Worm (Caenorhabditis elegans) whole organism, young adult: ENCODE measurements around the gene npr-32.

Experiments used
- B0019.2 ChIP-seq: fragments of 200-800 bp; sonication (Bioruptor generic); conservative IDR thresholded peaks from 2 replicates; pipeline ENCODE4 v1.3.6; 2022; ENCODE audit warnings: missing genetic modification reagents, missing genetic modification characterization, missing compliant biosample characterization
- B0035.1 ChIP-seq: sonication (generic microtip); optimal IDR thresholded peaks from 2 replicates; lab custom pipeline; 2016; ENCODE audit warnings: missing genetic modification characterization, mild to moderate bottlenecking, missing compliant biosample characterization, missing genotype, missing genetic modification reagents
- C06A6.2 ChIP-seq: fragments of 200-800 bp; sonication (Bioruptor generic); conservative IDR thresholded peaks from 2 replicates; pipeline ENCODE4 v1.3.6; 2022; ENCODE audit warnings: missing genetic modification characterization, missing compliant biosample characterization
- C17E4.6 ChIP-seq: fragments of 200-800 bp; sonication (Bioruptor generic); IDR thresholded peaks from 2 replicates; pipeline ENCODE4 v1.3.6; 2022; ENCODE audit warnings: missing genetic modification reagents, missing genetic modification characterization, missing compliant biosample characterization
- F10E7.11 ChIP-seq: sonication (generic microtip); optimal IDR thresholded peaks from 2 replicates; lab custom pipeline; 2017; ENCODE audit warnings: mild to moderate bottlenecking, missing genetic modification characterization, moderate library complexity, missing compliant biosample characterization
- F22D6.2 ChIP-seq: sonication (generic microtip); optimal IDR thresholded peaks from 2 replicates; lab custom pipeline; 2016; ENCODE audit warnings: mild to moderate bottlenecking, missing genetic modification characterization, missing compliant biosample characterization
- F33H1.4 ChIP-seq: fragments of 200-800 bp; sonication (Bioruptor generic); IDR thresholded peaks from 2 replicates; pipeline ENCODE4 v1.3.6; 2022; ENCODE audit warnings: missing genetic modification reagents, missing genetic modification characterization, missing compliant biosample characterization
- F57A8.1 ChIP-seq: fragments of 200-800 bp; sonication (Bioruptor generic); optimal IDR thresholded peaks from 2 replicates; lab custom pipeline; 2018; ENCODE audit warnings: mild to moderate bottlenecking, missing genetic modification characterization, moderate library complexity, missing compliant biosample characterization
- T07F8.4 ChIP-seq: sonication (generic microtip); optimal IDR thresholded peaks from 2 replicates; lab custom pipeline; 2016; ENCODE audit warnings: mild to moderate bottlenecking, missing genetic modification characterization, moderate library complexity, missing compliant biosample characterization
- T26A5.8 ChIP-seq: sonication (generic microtip); optimal IDR thresholded peaks from 2 replicates; lab custom pipeline; 2016; ENCODE audit warnings: missing genetic modification characterization, missing compliant biosample characterization
- Y53F4B.3 ChIP-seq: fragments of 200-800 bp; sonication (Bioruptor generic); IDR thresholded peaks from 2 replicates; pipeline ENCODE4 v1.3.6; 2022; ENCODE audit warnings: missing genetic modification reagents, missing genetic modification characterization, missing compliant biosample characterization
- Y53G8AR.9 ChIP-seq: fragments of 200-800 bp; sonication (Bioruptor generic); conservative IDR thresholded peaks from 2 replicates; pipeline ENCODE4 v1.3.6; 2022; ENCODE audit warnings: missing genetic modification reagents, missing genetic modification characterization, missing compliant biosample characterization
- Y56A3A.18 ChIP-seq: fragments of 200-800 bp; sonication (Bioruptor generic); IDR thresholded peaks from 2 replicates; pipeline ENCODE4 v1.3.6; 2022; ENCODE audit warnings: missing genetic modification reagents, missing genetic modification characterization, missing compliant biosample characterization
- ZK185.1 ChIP-seq: sonication (generic microtip); optimal IDR thresholded peaks from 2 replicates; lab custom pipeline; 2016; ENCODE audit warnings: mild to moderate bottlenecking, missing genetic modification characterization, missing compliant biosample characterization; ENCODE audit not compliant: poor library complexity, severe bottlenecking
- akir-1 ChIP-seq: fragments of 200-800 bp; sonication (Bioruptor generic); optimal IDR thresholded peaks from 2 replicates; lab custom pipeline; 2018; ENCODE audit warnings: mild to moderate bottlenecking, missing genetic modification characterization, moderate library complexity, missing compliant biosample characterization
- aptf-3 ChIP-seq: fragments of 200-800 bp; sonication (Bioruptor generic); IDR thresholded peaks from 2 replicates; pipeline ENCODE4 v1.3.6; 2022; ENCODE audit warnings: missing genetic modification characterization, missing compliant biosample characterization
- attf-5 ChIP-seq: fragments of 200-800 bp; sonication (Bioruptor generic); optimal IDR thresholded peaks from 2 replicates; lab custom pipeline; 2018; ENCODE audit warnings: mild to moderate bottlenecking, missing genetic modification characterization, missing compliant biosample characterization
- bed-1 ChIP-seq: fragments of 200-800 bp; sonication (Bioruptor generic); IDR thresholded peaks from 2 replicates; pipeline ENCODE4 v1.3.6; 2022; ENCODE audit warnings: missing genetic modification reagents, missing genetic modification characterization, missing compliant biosample characterization
- ceh-100 ChIP-seq: fragments of 200-800 bp; sonication (Bioruptor generic); IDR thresholded peaks from 2 replicates; pipeline ENCODE4 v1.3.6; 2022; ENCODE audit warnings: missing genetic modification reagents, missing genetic modification characterization, missing compliant biosample characterization
- ceh-27 ChIP-seq: fragments of 200-800 bp; sonication (Bioruptor generic); optimal IDR thresholded peaks from 2 replicates; lab custom pipeline; 2018; ENCODE audit warnings: mild to moderate bottlenecking, missing genetic modification characterization, moderate library complexity, missing compliant biosample characterization
- ceh-58 ChIP-seq: fragments of 200-800 bp; sonication (Bioruptor generic); IDR thresholded peaks from 2 replicates; pipeline ENCODE4 v1.3.6; 2022; ENCODE audit warnings: missing genetic modification characterization, missing compliant biosample characterization
- ceh-79 ChIP-seq: sonication (generic microtip); optimal IDR thresholded peaks from 2 replicates; lab custom pipeline; 2017; ENCODE audit warnings: mild to moderate bottlenecking, missing genetic modification characterization, missing compliant biosample characterization
- ceh-91 ChIP-seq: fragments of 200-800 bp; sonication (Bioruptor generic); IDR thresholded peaks from 2 replicates; pipeline ENCODE4 v1.3.6; 2022; ENCODE audit warnings: missing genetic modification reagents, missing genetic modification characterization, missing compliant biosample characterization
- dox-1 ChIP-seq: fragments of 200-800 bp; sonication (Bioruptor generic); IDR thresholded peaks from 2 replicates; pipeline ENCODE4 v1.3.6; 2022; ENCODE audit warnings: missing genetic modification reagents, missing genetic modification characterization, missing compliant biosample characterization
- dpl-1 ChIP-seq: fragments of 150-350 bp; optimal IDR thresholded peaks from 2 replicates; lab custom pipeline; 2014; ENCODE audit warnings: missing biosample characterization, missing genetic modification reagents, missing genetic modification characterization
- efl-1 ChIP-seq: fragments of 150-350 bp; optimal IDR thresholded peaks from 2 replicates; lab custom pipeline; 2014; ENCODE audit warnings: missing biosample characterization, missing genetic modification reagents, missing genetic modification characterization
- egl-44 ChIP-seq: fragments of 200-800 bp; sonication (Bioruptor generic); IDR thresholded peaks from 2 replicates; pipeline ENCODE4 v1.3.6; 2022; ENCODE audit warnings: missing genetic modification reagents, missing genetic modification characterization, missing compliant biosample characterization
- ets-4 ChIP-seq: fragments of 200-800 bp; sonication (Bioruptor generic); optimal IDR thresholded peaks from 2 replicates; lab custom pipeline; 2018; ENCODE audit warnings: mild to moderate bottlenecking, missing genetic modification characterization, missing compliant biosample characterization
- him-1 ChIP-seq: sonication (generic microtip); optimal IDR thresholded peaks from 2 replicates; lab custom pipeline; 2016; ENCODE audit warnings: missing genotype, missing genetic modification reagents, missing genetic modification characterization, missing compliant biosample characterization
- hmg-1.2 ChIP-seq: fragments of 200-800 bp; sonication (Bioruptor generic); IDR thresholded peaks from 2 replicates; pipeline ENCODE4 v1.3.6; 2022; ENCODE audit warnings: missing genetic modification reagents, missing genetic modification characterization, missing compliant biosample characterization
- hsf-1 ChIP-seq: fragments of 200-800 bp; sonication (Bioruptor generic); IDR thresholded peaks from 2 replicates; pipeline ENCODE4 v1.3.6; 2022; ENCODE audit warnings: missing genetic modification reagents, missing genetic modification characterization, missing compliant biosample characterization
- let-526 ChIP-seq: fragments of 200-800 bp; sonication (Bioruptor generic); IDR thresholded peaks from 2 replicates; pipeline ENCODE4 v1.3.6; 2022; ENCODE audit warnings: missing genetic modification reagents, missing genetic modification characterization, missing compliant biosample characterization
- lin-26 ChIP-seq: fragments of 200-800 bp; sonication (Bioruptor generic); IDR thresholded peaks from 2 replicates; pipeline ENCODE4 v1.3.6; 2022; ENCODE audit warnings: missing genetic modification reagents, missing genetic modification characterization, missing compliant biosample characterization
- lin-54 ChIP-seq: fragments of 200-800 bp; sonication (Bioruptor generic); optimal IDR thresholded peaks from 2 replicates; lab custom pipeline; 2018; ENCODE audit warnings: mild to moderate bottlenecking, missing genetic modification characterization, missing compliant biosample characterization
- lsl-1 ChIP-seq: fragments of 200-800 bp; sonication (Bioruptor generic); optimal IDR thresholded peaks from 2 replicates; lab custom pipeline; 2018; ENCODE audit warnings: mild to moderate bottlenecking, missing genetic modification characterization, moderate library complexity, missing compliant biosample characterization
- madf-8 ChIP-seq: fragments of 200-800 bp; sonication (Bioruptor generic); conservative IDR thresholded peaks from 2 replicates; pipeline ENCODE4 v1.3.6; 2022; ENCODE audit warnings: missing genetic modification reagents, missing genetic modification characterization, missing compliant biosample characterization
- nhr-27 ChIP-seq: fragments of 200-800 bp; sonication (Bioruptor generic); optimal IDR thresholded peaks from 2 replicates; lab custom pipeline; 2018; ENCODE audit warnings: mild to moderate bottlenecking, missing genetic modification characterization, moderate library complexity, missing compliant biosample characterization
- nhr-90 ChIP-seq: sonication (generic microtip); optimal IDR thresholded peaks from 2 replicates; lab custom pipeline; 2016; ENCODE audit warnings: missing genotype, mild to moderate bottlenecking, missing genetic modification characterization, missing compliant biosample characterization
- pbrm-1 ChIP-seq: fragments of 200-800 bp; sonication (Bioruptor generic); IDR thresholded peaks from 2 replicates; pipeline ENCODE4 v1.3.6; 2022; ENCODE audit warnings: missing genetic modification reagents, missing genetic modification characterization, missing compliant biosample characterization
- rec-8 ChIP-seq, 2 experiments: sonication (generic microtip); optimal IDR thresholded peaks; 2 replicates each; lab custom pipeline; 2016; ENCODE audit warnings: mild to moderate bottlenecking in 2 of 2, missing genetic modification characterization in 2 of 2, missing genetic modification reagents in 2 of 2, missing genotype in 2 of 2, missing biosample characterization in 1 of 2, missing compliant biosample characterization in 1 of 2, moderate library complexity in 1 of 2
- rpc-1 ChIP-seq, 2 experiments: fragments of 150-350 bp in 1 of 2; sonication (generic microtip) in 1 of 2; optimal IDR thresholded peaks; 2 replicates each; lab custom pipeline; 2014 to 2018; ENCODE audit warnings: missing biosample characterization in 1 of 2, missing genetic modification characterization in 1 of 2, missing genetic modification reagents in 1 of 2, missing genotype in 1 of 2
- sdz-38 ChIP-seq: sonication (generic microtip); optimal IDR thresholded peaks from 2 replicates; lab custom pipeline; 2016; ENCODE audit warnings: missing genotype, missing genetic modification characterization, missing compliant biosample characterization
- snpc-1.1 ChIP-seq: sonication (generic microtip); optimal IDR thresholded peaks from 2 replicates; lab custom pipeline; 2017; ENCODE audit warnings: missing genetic modification characterization, mild to moderate bottlenecking, missing compliant biosample characterization, antibody characterized with exemption, moderate library complexity, missing genotype, missing genetic modification reagents; ENCODE audit not compliant: insufficient read depth
- tbx-9 ChIP-seq: sonication (generic microtip); optimal IDR thresholded peaks from 2 replicates; lab custom pipeline; 2016; ENCODE audit warnings: borderline replicate concordance, missing genetic modification characterization, inconsistent platforms, missing compliant biosample characterization
- tlf-1 ChIP-seq: fragments of 200-800 bp; sonication (Bioruptor generic); optimal IDR thresholded peaks from 2 replicates; lab custom pipeline; 2018; ENCODE audit warnings: mild to moderate bottlenecking, missing genetic modification characterization, missing compliant biosample characterization
- unc-62 ChIP-seq: fragments of 150-350 bp; optimal IDR thresholded peaks from 2 replicates; lab custom pipeline; 2014; ENCODE audit warnings: missing biosample characterization, missing genetic modification reagents, missing genetic modification characterization
- zim-3 ChIP-seq: sonication (generic microtip); optimal IDR thresholded peaks from 2 replicates; lab custom pipeline; 2017; ENCODE audit warnings: mild to moderate bottlenecking, missing genetic modification characterization, moderate library complexity, missing compliant biosample characterization
- ztf-28 ChIP-seq: fragments of 200-800 bp; sonication (Bioruptor generic); IDR thresholded peaks from 2 replicates; pipeline ENCODE4 v1.3.6; 2022; ENCODE audit warnings: missing genetic modification reagents, missing genetic modification characterization, missing compliant biosample characterization

npr-32 gene

DNA sequence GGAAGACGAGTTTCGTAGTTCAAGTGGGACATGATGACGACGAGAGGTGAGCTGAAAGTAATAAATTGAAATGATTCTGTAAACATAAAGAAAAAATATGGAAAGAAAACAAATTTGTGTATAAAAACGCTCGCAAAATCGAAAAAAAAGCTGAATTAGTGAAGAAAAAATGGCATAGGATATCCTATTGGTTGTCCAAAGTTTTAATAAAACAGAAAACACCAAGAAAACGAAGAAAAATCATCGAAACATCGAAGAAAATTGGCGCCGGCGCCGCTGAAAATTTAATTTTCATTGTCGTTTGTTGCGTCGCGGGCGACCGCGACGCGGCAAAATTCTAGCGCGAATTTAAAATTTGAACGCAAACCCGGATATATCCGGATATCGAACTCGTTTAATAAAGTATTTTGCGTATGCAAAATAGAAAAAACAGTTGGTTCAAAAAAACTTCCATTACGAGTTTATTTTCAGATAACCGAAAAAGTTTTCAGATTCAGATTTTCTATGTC is 42.8 kb upstream of the npr-32 start, which contains the start of gene gln-5 (continued):
- TF ChIP-seq Y53F4B.3 (GFP tag; lab: Robert Waterston, UW) (no peak), ztf-28 (GFP tag; lab: Robert Waterston, UW) (no peak), bed-1 (GFP tag; lab: Robert Waterston, UW) (no peak), ZK185.1 (tag; lab: Kevin White, UChicago) (no peak), tbx-9 (no peak), nhr-27 (tag; lab: Kevin White, UChicago) (no peak), B0019.2 (GFP tag; lab: Robert Waterston, UW) (peak; percentile 66), tlf-1 (GFP tag; lab: Kevin White, UChicago) (peak; percentile 90), T07F8.4 (tag; lab: Kevin White, UChicago) (no peak), hmg-1.2 (GFP tag; lab: Robert Waterston, UW) (peak; percentile 52; the same call in 1 of the 2 replicates), him-1 (no peak), ceh-27 (GFP tag; lab: Kevin White, UChicago) (no peak), efl-1 (GFP tag; lab: Kevin White, UChicago) (peak; percentile 97), ceh-100 (GFP tag; lab: Robert Waterston, UW) (peak; percentile 51; the same call in 1 of the 2 replicates), dox-1 (peak; percentile 81), hsf-1 (peak; percentile 95), lin-54 (peak; percentile 79), let-526 (GFP tag; lab: Robert Waterston, UW) (no peak), rec-8 (tag; optimal IDR thresholded peaks at IDR 0.05; lab: Kevin White, UChicago) (no peak), ceh-58 (no peak), zim-3 (tag; lab: Kevin White, UChicago) (no peak), T26A5.8 (no peak), F22D6.2 (tag; lab: Kevin White, UChicago) (no peak), Y56A3A.18 (GFP tag; lab: Robert Waterston, UW) (no peak), F33H1.4 (peak; percentile 74), attf-5 (GFP tag; lab: Kevin White, UChicago) (no peak), madf-8 (GFP tag; lab: Robert Waterston, UW) (peak; percentile 95), lin-26 (GFP tag; lab: Robert Waterston, UW) (no peak), nhr-90 (tag; lab: Kevin White, UChicago) (no peak), C17E4.6 (peak; percentile 87), akir-1 (GFP tag; lab: Kevin White, UChicago) (no peak), ceh-91 (GFP tag; lab: Robert Waterston, UW) (peak; percentile 94), snpc-1.1 (tag; lab: Kevin White, UChicago) (no peak), dpl-1 (GFP tag; lab: Kevin White, UChicago) (peak; percentile 90), B0035.1 (tag; lab: Kevin White, UChicago) (no peak), F57A8.1 (no peak), ets-4 (GFP tag; lab: Kevin White, UChicago) (no peak), egl-44 (GFP tag; lab: Robert Waterston, UW) (no peak), Y53G8AR.9 (GFP tag; lab: Robert Waterston, UW) (no peak), C06A6.2 (GFP tag; lab: Robert Waterston, UW) (no peak), pbrm-1 (GFP tag; lab: Robert Waterston, UW) (no peak), unc-62 (GFP tag; lab: Kevin White, UChicago) (no peak), rpc-1 (optimal IDR thresholded peaks at IDR 0.05; lab: Kevin White, UChicago) (no peak), rpc-1 (tag; optimal IDR thresholded peaks at IDR 0.05; lab: Kevin White, UChicago) (no peak), aptf-3 (GFP tag; lab: Robert Waterston, UW) (no peak), ceh-79 (tag; lab: Kevin White, UChicago) (no peak), lsl-1 (peak; percentile 71), F10E7.11 (no peak), sdz-38 (tag; lab: Kevin White, UChicago) (no peak)
